Worm (Caenorhabditis elegans) whole organism, early embryonic: ENCODE data around the gene clp-6.

Experiments used
- B0310.2 ChIP-seq: sonication (generic microtip); optimal IDR thresholded peaks from 2 replicates; lab custom pipeline; 2016; ENCODE audit warnings: mild to moderate bottlenecking, missing genetic modification characterization, missing compliant biosample characterization
- F13C5.2 ChIP-seq: sonication (generic microtip); optimal IDR thresholded peaks from 2 replicates; lab custom pipeline; 2017; ENCODE audit warnings: mild to moderate bottlenecking, missing genetic modification characterization, inconsistent platforms, missing compliant biosample characterization
- aly-1 ChIP-seq: sonication (generic microtip); optimal IDR thresholded peaks from 2 replicates; lab custom pipeline; 2016; ENCODE audit warnings: missing genetic modification characterization, missing compliant biosample characterization
- ama-1 ChIP-seq: fragments of 150-350 bp; optimal IDR thresholded peaks from 2 replicates; lab custom pipeline; 2014
- ceh-13 ChIP-seq: fragments of 200-800 bp; sonication (Bioruptor generic); optimal IDR thresholded peaks from 2 replicates; lab custom pipeline; 2018; ENCODE audit warnings: mild to moderate bottlenecking, missing genetic modification characterization, missing compliant biosample characterization
- ceh-36 ChIP-seq: sonication (generic microtip); optimal IDR thresholded peaks from 2 replicates; lab custom pipeline; 2016; ENCODE audit warnings: missing genetic modification characterization, inconsistent platforms, missing compliant biosample characterization
- ets-7 ChIP-seq: sonication (generic microtip); optimal IDR thresholded peaks from 2 replicates; lab custom pipeline; 2016; ENCODE audit warnings: missing genotype, missing genetic modification characterization, missing compliant biosample characterization
- flt-1 ChIP-seq: fragments of 200-800 bp; sonication (Bioruptor generic); IDR thresholded peaks from 2 replicates; pipeline ENCODE4 v1.3.6; 2022; ENCODE audit warnings: missing genetic modification characterization, missing compliant biosample characterization
- hmbx-1 ChIP-seq: sonication (generic microtip); optimal IDR thresholded peaks from 2 replicates; lab custom pipeline; 2016; ENCODE audit warnings: mild to moderate bottlenecking, missing genetic modification characterization, missing compliant biosample characterization
- hmg-4 ChIP-seq: fragments of 200-800 bp; sonication (Bioruptor generic); optimal IDR thresholded peaks from 2 replicates; lab custom pipeline; 2018; ENCODE audit warnings: mild to moderate bottlenecking, missing genetic modification characterization, missing compliant biosample characterization
- hnd-1 ChIP-seq: sonication (generic microtip); optimal IDR thresholded peaks from 2 replicates; lab custom pipeline; 2016; ENCODE audit warnings: missing genetic modification characterization, missing compliant biosample characterization
- pes-1 ChIP-seq: fragments of 200-800 bp; sonication (Bioruptor generic); IDR thresholded peaks from 2 replicates; pipeline ENCODE4 v1.3.6; 2022; ENCODE audit warnings: missing genetic modification reagents, missing genetic modification characterization, missing compliant biosample characterization
- scrt-1 ChIP-seq: fragments of 200-800 bp; sonication (Bioruptor generic); IDR thresholded peaks from 2 replicates; pipeline ENCODE4 v1.3.6; 2022; ENCODE audit warnings: missing genetic modification characterization, missing compliant biosample characterization
- sea-1 ChIP-seq: fragments of 200-800 bp; sonication (Bioruptor generic); conservative IDR thresholded peaks from 2 replicates; pipeline ENCODE4 v1.3.6; 2022; ENCODE audit warnings: missing genetic modification characterization, missing compliant biosample characterization
- tbx-11 ChIP-seq: fragments of 200-800 bp; sonication (Bioruptor generic); IDR thresholded peaks from 2 replicates; pipeline ENCODE4 v1.3.6; 2022; ENCODE audit warnings: missing genetic modification characterization, missing compliant biosample characterization
- tbx-37 ChIP-seq: fragments of 200-800 bp; sonication (Bioruptor generic); conservative IDR thresholded peaks from 2 replicates; pipeline ENCODE4 v1.3.6; 2022; ENCODE audit warnings: missing genetic modification reagents, missing genetic modification characterization, missing compliant biosample characterization
- tra-4 ChIP-seq: sonication (generic microtip); optimal IDR thresholded peaks from 2 replicates; lab custom pipeline; 2017; ENCODE audit warnings: missing genetic modification characterization, missing compliant biosample characterization

clp-6 gene

ce11 chrIV:1397895-1398294, 36.9 kb downstream of the clp-6 start:
- TF ChIP-seq aly-1, result no peak
- no peak for TF ChIP-seq hnd-1 (tag; lab: Kevin White, UChicago)
- TF ChIP-seq scrt-1 (GFP tag; lab: Robert Waterston, UW), result no peak

- TF ChIP-seq hnd-1 (tag; lab: Kevin White, UChicago), result no peak
- TF ChIP-seq ceh-13, result no peak
- no peak for TF ChIP-seq flt-1 (GFP tag; lab: Robert Waterston, UW)
- TF ChIP-seq tra-4 (tag; lab: Kevin White, UChicago), result no peak
- no peak for TF ChIP-seq hmbx-1 (tag; lab: Kevin White, UChicago)
Measured at ce11 chrIV:1394077-1394476, 40.8 kb downstream of the clp-6 start.

ce11 chrIV:1391446-1391845, 43.4 kb downstream of the clp-6 start:
- TF ChIP-seq B0310.2 (tag; lab: Kevin White, UChicago) (no peak), ets-7 (tag; lab: Kevin White, UChicago) (no peak), ama-1 (lab: Kevin White, UChicago) (no peak), hmg-4 (GFP tag; lab: Kevin White, UChicago) (no peak), hmbx-1 (tag; lab: Kevin White, UChicago) (no peak), pes-1 (GFP tag; lab: Robert Waterston, UW) (no peak), tbx-11 (no peak), F13C5.2 (no peak), ceh-13 (no peak), tra-4 (tag; lab: Kevin White, UChicago) (no peak)

ce11 chrIV:1390102-1390501, 44.7 kb downstream of the clp-6 start:
- TF ChIP-seq aly-1 (no peak), sea-1 (no peak), flt-1 (GFP tag; lab: Robert Waterston, UW) (no peak)

ce11 chrIV:1389599-1389998, 45.2 kb downstream of the clp-6 start:
- TF ChIP-seq flt-1 (GFP tag; lab: Robert Waterston, UW) (no peak), F13C5.2 (no peak), hnd-1 (tag; lab: Kevin White, UChicago) (no peak), tbx-11 (no peak), scrt-1 (GFP tag; lab: Robert Waterston, UW) (no peak), hmg-4 (GFP tag; lab: Kevin White, UChicago) (no peak), sea-1 (no peak), pes-1 (GFP tag; lab: Robert Waterston, UW) (no peak), tra-4 (tag; lab: Kevin White, UChicago) (no peak)

- no peak for TF ChIP-seq flt-1 (GFP tag; lab: Robert Waterston, UW)
- TF ChIP-seq hmg-4 (GFP tag; lab: Kevin White, UChicago), result no peak
- TF ChIP-seq tbx-37, result no peak
- TF ChIP-seq ceh-36 (tag; lab: Kevin White, UChicago), result no peak
- no peak for TF ChIP-seq ama-1 (lab: Kevin White, UChicago)
- no peak for TF ChIP-seq hnd-1 (tag; lab: Kevin White, UChicago)
- TF ChIP-seq tra-4 (tag; lab: Kevin White, UChicago), result no peak
- no peak for TF ChIP-seq ets-7 (tag; lab: Kevin White, UChicago)
- TF ChIP-seq pes-1 (GFP tag; lab: Robert Waterston, UW), result no peak
- no peak for TF ChIP-seq B0310.2 (tag; lab: Kevin White, UChicago)
- TF ChIP-seq scrt-1 (GFP tag; lab: Robert Waterston, UW), result no peak
- TF ChIP-seq hmbx-1 (tag; lab: Kevin White, UChicago), result no peak
- no peak for TF ChIP-seq tbx-11
- no peak for TF ChIP-seq ceh-13
Measured at ce11 chrIV:1389021-1389420, 45.8 kb downstream of the clp-6 start.

ce11 chrIV:1388079-1388478, 46.8 kb downstream of the clp-6 start:
- TF ChIP-seq sea-1 (peak; percentile 80), tbx-11 (peak; percentile 87), F13C5.2 (peak; percentile 78), tra-4 (tag; lab: Kevin White, UChicago) (no peak), aly-1 (peak; percentile 40), flt-1 (GFP tag; lab: Robert Waterston, UW) (peak; percentile 90), ceh-13 (peak; percentile 53), hmg-4 (GFP tag; lab: Kevin White, UChicago) (peak; percentile 80), ceh-36 (tag; lab: Kevin White, UChicago) (peak; percentile 65), ama-1 (lab: Kevin White, UChicago) (no peak), tbx-37 (peak; percentile 90), hnd-1 (tag; lab: Kevin White, UChicago) (peak; percentile 59), ets-7 (tag; lab: Kevin White, UChicago) (peak; percentile 31), pes-1 (GFP tag; lab: Robert Waterston, UW) (peak; percentile 91), B0310.2 (tag; lab: Kevin White, UChicago) (peak; percentile 82), scrt-1 (GFP tag; lab: Robert Waterston, UW) (peak; percentile 92), hmbx-1 (tag; lab: Kevin White, UChicago) (peak; percentile 25)

ce11 chrIV:1385915-1386314, 48.9 kb downstream of the clp-6 start, which contains the start of gene nhr-41:
TSS of gene nhr-41 (plus strand) at chrIV:1386215.
- TF ChIP-seq hmbx-1 (tag; lab: Kevin White, UChicago) (no peak), aly-1 (no peak), sea-1 (no peak), tra-4 (tag; lab: Kevin White, UChicago) (no peak)

- TF ChIP-seq aly-1 (no peak), scrt-1 (GFP tag; lab: Robert Waterston, UW) (no peak), hmbx-1 (tag; lab: Kevin White, UChicago) (no peak), hmg-4 (GFP tag; lab: Kevin White, UChicago) (no peak), ets-7 (tag; lab: Kevin White, UChicago) (no peak), tra-4 (tag; lab: Kevin White, UChicago) (no peak), ceh-36 (tag; lab: Kevin White, UChicago) (no peak), flt-1 (GFP tag; lab: Robert Waterston, UW) (no peak), tbx-11 (no peak), pes-1 (GFP tag; lab: Robert Waterston, UW) (no peak), sea-1 (no peak), ama-1 (lab: Kevin White, UChicago) (no peak), hnd-1 (tag; lab: Kevin White, UChicago) (no peak), tbx-37 (no peak), B0310.2 (tag; lab: Kevin White, UChicago) (no peak), F13C5.2 (no peak), ceh-13 (no peak)
Measured at ce11 chrIV:1385500-1385899, 49.3 kb downstream of the clp-6 start.
